Fruit fly (Drosophila melanogaster): ENCODE measurements around the gene Hel25E.

- TF ChIP-seq EcR (GFP tag; optimal IDR thresholded peaks at IDR 0.05) (no peak), gl (tag; optimal IDR thresholded peaks at IDR 0.05) (no peak), Pif1B (GFP tag; optimal IDR thresholded peaks at IDR 0.05) (no peak)
These were observed 24.7 kb downstream of the Hel25E start, which contains the start of gene CG14020 for dm6 chr2L:5517393-5517792.
